Worm (Caenorhabditis elegans) whole organism, L4 larva: Measurements from ENCODE around the gene C53A5.17.

ENCODE experiments used
- lin-15B ChIP-seq: fragments of 150-350 bp; sonication (generic microtip); optimal IDR thresholded peaks from 3 replicates; lab custom pipeline; 2014; ENCODE audit warnings: missing biosample characterization, missing genetic modification characterization
- rbr-2 ChIP-seq: sonication (generic microtip); optimal IDR thresholded peaks from 2 replicates; lab custom pipeline; 2016; ENCODE audit warnings: missing genotype, missing genetic modification characterization, missing compliant biosample characterization

- TF ChIP-seq rbr-2 = no peak
- no peak for TF ChIP-seq lin-15B
These were observed 35.3 kb upstream of the C53A5.17 start, which contains the start of gene srg-47 for ce11 chrV:14556187-14556586.
